Fruit fly (Drosophila melanogaster): ENCODE measurements around the gene lost.

The lost gene

dm6 chr3R:4397403-4398079 is 5.3 kb upstream of the lost start, which contains the start of gene CG9855:
Gene CG9855, minus strand, starts transcription at chr3R:4397875.
- no peak for TF ChIP-seq tai (GFP tag; optimal IDR thresholded peaks at IDR 0.05)
- no peak for TF ChIP-seq usp (GFP tag; optimal IDR thresholded peaks at IDR 0.05)
- TF ChIP-seq CrebA (GFP tag; optimal IDR thresholded peaks at IDR 0.05; ENCODE audit: borderline replicate concordance): no peak
- no peak for TF ChIP-seq br (GFP tag; optimal IDR thresholded peaks at IDR 0.05)
- TF ChIP-seq Dfd (GFP tag; optimal IDR thresholded peaks at IDR 0.05): no peak
- TF ChIP-seq h (GFP tag; optimal IDR thresholded peaks at IDR 0.05): peak; percentile 4
- no peak for TF ChIP-seq pan (optimal IDR thresholded peaks at IDR 0.05)
- peak; percentile 6 for TF ChIP-seq woc (GFP tag; optimal IDR thresholded peaks at IDR 0.05)
- TF ChIP-seq GATAd (GFP tag; optimal IDR thresholded peaks at IDR 0.05): no peak
- TF ChIP-seq Myc (optimal IDR thresholded peaks at IDR 0.05): no peak
- TF ChIP-seq brk (GFP tag; optimal IDR thresholded peaks at IDR 0.05): no peak
- no peak for TF ChIP-seq CG32264 (GFP tag; optimal IDR thresholded peaks at IDR 0.05)
- no peak for TF ChIP-seq dmrt93B (GFP tag; optimal IDR thresholded peaks at IDR 0.05)
- no peak for TF ChIP-seq CG9705 (GFP tag; optimal IDR thresholded peaks at IDR 0.05)
- TF ChIP-seq rgr (GFP tag; optimal IDR thresholded peaks at IDR 0.05): no peak
- no peak for TF ChIP-seq Rel (GFP tag; optimal IDR thresholded peaks at IDR 0.05)
- peak; percentile 92 for TF ChIP-seq Rel (tag; optimal IDR thresholded peaks at IDR 0.05)

- TF ChIP-seq Hr83 (GFP tag; optimal IDR thresholded peaks at IDR 0.05; ENCODE audit: poor library complexity, severe bottlenecking): no peak
- TF ChIP-seq Dfd (GFP tag; optimal IDR thresholded peaks at IDR 0.05): no peak
- TF ChIP-seq h (GFP tag; optimal IDR thresholded peaks at IDR 0.05): peak; percentile 11
- TF ChIP-seq Myc (optimal IDR thresholded peaks at IDR 0.05): no peak
- no peak for TF ChIP-seq Jra (GFP tag; optimal IDR thresholded peaks at IDR 0.05)
- TF ChIP-seq woc (GFP tag; optimal IDR thresholded peaks at IDR 0.05): peak; percentile 62
- no peak for TF ChIP-seq CrebA (GFP tag; optimal IDR thresholded peaks at IDR 0.05; ENCODE audit: borderline replicate concordance)
- no peak for TF ChIP-seq rgr (GFP tag; optimal IDR thresholded peaks at IDR 0.05)
- TF ChIP-seq lola (GFP tag; optimal IDR thresholded peaks at IDR 0.05): no peak
- TF ChIP-seq dmrt93B (GFP tag; optimal IDR thresholded peaks at IDR 0.05): peak; percentile 16
- no peak for TF ChIP-seq tai (GFP tag; optimal IDR thresholded peaks at IDR 0.05)
- TF ChIP-seq ey (GFP tag; optimal IDR thresholded peaks at IDR 0.05): no peak
- TF ChIP-seq Abd-B (GFP tag; optimal IDR thresholded peaks at IDR 0.05): peak; percentile 48
- TF ChIP-seq psq (GFP tag; optimal IDR thresholded peaks at IDR 0.05): peak; percentile 65
- peak; percentile 67 for TF ChIP-seq Hr78 (GFP tag; optimal IDR thresholded peaks at IDR 0.05)
- TF ChIP-seq foxo (GFP tag; optimal IDR thresholded peaks at IDR 0.05): no peak
- no peak for TF ChIP-seq GATAd (GFP tag; optimal IDR thresholded peaks at IDR 0.05)
- no peak for TF ChIP-seq Dif (GFP tag; optimal IDR thresholded peaks at IDR 0.05; ENCODE audit: partially characterized antibody)
- TF ChIP-seq N (GFP tag; optimal IDR thresholded peaks at IDR 0.05): peak; percentile 88
- no peak for TF ChIP-seq usp (GFP tag; optimal IDR thresholded peaks at IDR 0.05)
- peak; percentile 28 for TF ChIP-seq HLH106 (tag; optimal IDR thresholded peaks at IDR 0.05)
These were observed 2.9 kb upstream of the lost start for dm6 chr3R:4399810-4400496.

- TF ChIP-seq lola (GFP tag; optimal IDR thresholded peaks at IDR 0.05) (no peak), Rel (GFP tag; optimal IDR thresholded peaks at IDR 0.05) (no peak), Rel (tag; optimal IDR thresholded peaks at IDR 0.05) (peak; percentile 96)
These were observed 2.4 kb upstream of the lost start, which contains the start of gene CG14647 for dm6 chr3R:4400497-4400833. Gene CG14647, plus strand, starts transcription at chr3R:4400510.

- no peak for TF ChIP-seq pan (optimal IDR thresholded peaks at IDR 0.05)
- TF ChIP-seq sage (GFP tag; optimal IDR thresholded peaks at IDR 0.05): no peak
- no peak for TF ChIP-seq lola (GFP tag; optimal IDR thresholded peaks at IDR 0.05)
- TF ChIP-seq Dfd (GFP tag; optimal IDR thresholded peaks at IDR 0.05): peak; percentile 92
- TF ChIP-seq psq (GFP tag; optimal IDR thresholded peaks at IDR 0.05): no peak
These were observed 793 bp upstream of the lost start, which contains the start of gene CG9853 for dm6 chr3R:4401977-4402589. Gene CG9853, minus strand, starts transcription at chr3R:4402027.

- TF ChIP-seq CrebA (GFP tag; optimal IDR thresholded peaks at IDR 0.05; ENCODE audit: borderline replicate concordance) (no peak), usp (GFP tag; optimal IDR thresholded peaks at IDR 0.05) (no peak), brk (GFP tag; optimal IDR thresholded peaks at IDR 0.05) (no peak), Dif (GFP tag; optimal IDR thresholded peaks at IDR 0.05; ENCODE audit: partially characterized antibody) (no peak), lola (GFP tag; optimal IDR thresholded peaks at IDR 0.05) (no peak), Abd-B (GFP tag; optimal IDR thresholded peaks at IDR 0.05) (no peak), br (GFP tag; optimal IDR thresholded peaks at IDR 0.05) (peak; percentile 65), Vsx2 (GFP tag; optimal IDR thresholded peaks at IDR 0.05; ENCODE audit: partially characterized antibody) (no peak), Jra (GFP tag; optimal IDR thresholded peaks at IDR 0.05) (peak; percentile 89), Hnf4 (GFP tag; optimal IDR thresholded peaks at IDR 0.05) (peak; percentile 53), fru (GFP tag; optimal IDR thresholded peaks at IDR 0.05) (peak; percentile 63), tai (GFP tag; optimal IDR thresholded peaks at IDR 0.05) (no peak), Hr78 (GFP tag; optimal IDR thresholded peaks at IDR 0.05) (no peak), rgr (GFP tag; optimal IDR thresholded peaks at IDR 0.05) (peak; percentile 71), sage (GFP tag; optimal IDR thresholded peaks at IDR 0.05) (no peak), ey (GFP tag; optimal IDR thresholded peaks at IDR 0.05) (peak; percentile 40), dl (GFP tag; optimal IDR thresholded peaks at IDR 0.05; ENCODE audit: insufficient read depth in 1 of 2, partially characterized antibody in 2 of 2) (peak in 1 of 2 experiments; percentile 51), HLH106 (tag; optimal IDR thresholded peaks at IDR 0.05) (peak; percentile 32), sv (GFP tag; optimal IDR thresholded peaks at IDR 0.05) (no peak), Dfd (GFP tag; optimal IDR thresholded peaks at IDR 0.05) (no peak), foxo (GFP tag; optimal IDR thresholded peaks at IDR 0.05) (peak; percentile 21 to 76), h (GFP tag; optimal IDR thresholded peaks at IDR 0.05) (peak; percentile 73), woc (GFP tag; optimal IDR thresholded peaks at IDR 0.05) (no peak)
These were observed 973 bp downstream of the lost start for dm6 chr3R:4403706-4404392.
